Worm (Caenorhabditis elegans) whole organism, late embryonic: ENCODE data around the gene K05F1.8.

Experiments
- C08G9.2 ChIP-seq: sonication (generic microtip); optimal IDR thresholded peaks from 2 replicates; lab custom pipeline; 2016; ENCODE audit warnings: mild to moderate bottlenecking, missing genetic modification characterization, moderate library complexity, missing compliant biosample characterization
- C38D4.7 ChIP-seq: fragments of 200-800 bp; sonication (Bioruptor generic); optimal IDR thresholded peaks from 2 replicates; lab custom pipeline; 2018; ENCODE audit warnings: mild to moderate bottlenecking, missing genetic modification characterization, moderate library complexity, missing compliant biosample characterization
- F13H6.1 ChIP-seq: sonication (generic microtip); optimal IDR thresholded peaks from 2 replicates; lab custom pipeline; 2016; ENCODE audit warnings: missing genetic modification characterization, missing compliant biosample characterization
- K02D7.2 ChIP-seq: sonication (generic microtip); optimal IDR thresholded peaks from 2 replicates; lab custom pipeline; 2017; ENCODE audit warnings: mild to moderate bottlenecking, missing genetic modification characterization, missing compliant biosample characterization
- K09A11.1 ChIP-seq: sonication (generic microtip); optimal IDR thresholded peaks from 2 replicates; lab custom pipeline; 2017; ENCODE audit warnings: antibody characterized with exemption, mild to moderate bottlenecking, missing genetic modification characterization, missing compliant biosample characterization; ENCODE audit not compliant: insufficient read depth
- ceh-14 ChIP-seq: sonication (generic microtip); optimal IDR thresholded peaks from 2 replicates; lab custom pipeline; 2016; ENCODE audit warnings: missing genotype, missing genetic modification characterization, missing compliant biosample characterization
- ceh-18 ChIP-seq: sonication (generic microtip); optimal IDR thresholded peaks from 2 replicates; lab custom pipeline; 2016; ENCODE audit warnings: missing genetic modification characterization, missing compliant biosample characterization
- ceh-2 ChIP-seq: sonication (generic microtip); optimal IDR thresholded peaks from 2 replicates; lab custom pipeline; 2016; ENCODE audit warnings: missing genotype, missing genetic modification characterization, missing compliant biosample characterization
- ceh-24 ChIP-seq: sonication (generic microtip); optimal IDR thresholded peaks from 2 replicates; lab custom pipeline; 2016; ENCODE audit warnings: mild to moderate bottlenecking, missing genetic modification characterization, missing compliant biosample characterization
- ceh-30 ChIP-seq: fragments of 150-350 bp; optimal IDR thresholded peaks from 2 replicates; lab custom pipeline; 2014; ENCODE audit warnings: missing biosample characterization, missing genetic modification characterization
- ceh-34 ChIP-seq: sonication (generic microtip); optimal IDR thresholded peaks from 2 replicates; lab custom pipeline; 2016; ENCODE audit warnings: mild to moderate bottlenecking, missing genetic modification characterization, missing compliant biosample characterization
- ceh-45 ChIP-seq: fragments of 200-800 bp; sonication (Bioruptor generic); IDR thresholded peaks from 2 replicates; pipeline ENCODE4 v1.3.6; 2022; ENCODE audit warnings: missing genetic modification reagents, missing genetic modification characterization, missing compliant biosample characterization
- ceh-9 ChIP-seq: sonication (generic microtip); optimal IDR thresholded peaks from 2 replicates; lab custom pipeline; 2016; ENCODE audit warnings: mild to moderate bottlenecking, missing genetic modification characterization, inconsistent platforms, missing compliant biosample characterization
- che-1 ChIP-seq: sonication (generic microtip); optimal IDR thresholded peaks from 2 replicates; lab custom pipeline; 2016; ENCODE audit warnings: mild to moderate bottlenecking, missing genetic modification characterization, missing compliant biosample characterization
- elt-2 ChIP-seq: sonication (generic microtip); optimal IDR thresholded peaks from 2 replicates; lab custom pipeline; 2016; ENCODE audit warnings: missing genetic modification reagents, missing genetic modification characterization, missing compliant biosample characterization
- elt-4 ChIP-seq: sonication (generic microtip); optimal IDR thresholded peaks from 2 replicates; lab custom pipeline; 2016; ENCODE audit warnings: missing genetic modification characterization, missing compliant biosample characterization
- ets-4 ChIP-seq: sonication (generic microtip); optimal IDR thresholded peaks from 2 replicates; lab custom pipeline; 2016; ENCODE audit warnings: missing genetic modification characterization, missing compliant biosample characterization
- eyg-1 ChIP-seq: sonication (generic microtip); optimal IDR thresholded peaks from 2 replicates; lab custom pipeline; 2016; ENCODE audit warnings: missing genotype, missing genetic modification characterization, missing compliant biosample characterization
- fkh-10 ChIP-seq: fragments of 150-350 bp; optimal IDR thresholded peaks from 2 replicates; lab custom pipeline; 2014; ENCODE audit warnings: missing biosample characterization, missing genetic modification reagents, missing genetic modification characterization
- fkh-6 ChIP-seq: sonication (generic microtip); optimal IDR thresholded peaks from 2 replicates; lab custom pipeline; 2016; ENCODE audit warnings: missing genetic modification characterization, missing compliant biosample characterization
- hlh-13 ChIP-seq: fragments of 200-800 bp; sonication (Bioruptor generic); optimal IDR thresholded peaks from 2 replicates; lab custom pipeline; 2018; ENCODE audit warnings: mild to moderate bottlenecking, missing genetic modification characterization, missing compliant biosample characterization
- hlh-15 ChIP-seq: sonication (generic microtip); optimal IDR thresholded peaks from 2 replicates; lab custom pipeline; 2016; ENCODE audit warnings: missing genetic modification characterization, missing compliant biosample characterization
- hlh-30 ChIP-seq: sonication (generic microtip); optimal IDR thresholded peaks from 2 replicates; lab custom pipeline; 2017; ENCODE audit warnings: antibody characterized with exemption, missing genetic modification characterization, missing compliant biosample characterization; ENCODE audit not compliant: insufficient read depth
- lim-6 ChIP-seq: sonication (generic microtip); optimal IDR thresholded peaks from 2 replicates; lab custom pipeline; 2016; ENCODE audit warnings: missing genetic modification characterization, missing compliant biosample characterization
- lin-11 ChIP-seq: fragments of 200-800 bp; sonication (Bioruptor generic); optimal IDR thresholded peaks from 2 replicates; lab custom pipeline; 2018; ENCODE audit warnings: mild to moderate bottlenecking, missing genetic modification characterization, missing compliant biosample characterization
- madf-2 ChIP-seq: sonication (generic microtip); optimal IDR thresholded peaks from 2 replicates; lab custom pipeline; 2017; ENCODE audit warnings: missing genetic modification characterization, missing compliant biosample characterization
- mec-3 ChIP-seq: sonication (generic microtip); optimal IDR thresholded peaks from 2 replicates; lab custom pipeline; 2016; ENCODE audit warnings: borderline replicate concordance, missing genetic modification characterization, missing compliant biosample characterization
- nfya-1 ChIP-seq: sonication (generic microtip); optimal IDR thresholded peaks from 2 replicates; lab custom pipeline; 2017; ENCODE audit warnings: missing genetic modification characterization, mild to moderate bottlenecking, missing compliant biosample characterization, antibody characterized with exemption, moderate library complexity
- nhr-11 ChIP-seq: fragments of 150-350 bp; optimal IDR thresholded peaks from 2 replicates; lab custom pipeline; 2014; ENCODE audit warnings: missing biosample characterization, missing genetic modification characterization
- odd-2 ChIP-seq: sonication (generic microtip); optimal IDR thresholded peaks from 2 replicates; lab custom pipeline; 2017; ENCODE audit warnings: antibody characterized with exemption, mild to moderate bottlenecking, missing genetic modification characterization, missing compliant biosample characterization
- pag-3 ChIP-seq: sonication (generic microtip); optimal IDR thresholded peaks from 2 replicates; lab custom pipeline; 2016; ENCODE audit warnings: missing compliant biosample characterization, missing genetic modification characterization, borderline replicate concordance
- pat-9 ChIP-seq: fragments of 200-800 bp; sonication (Bioruptor generic); optimal IDR thresholded peaks from 2 replicates; lab custom pipeline; 2018; ENCODE audit warnings: mild to moderate bottlenecking, missing genetic modification characterization, moderate library complexity, missing compliant biosample characterization
- pros-1 ChIP-seq: fragments of 150-350 bp; optimal IDR thresholded peaks from 2 replicates; lab custom pipeline; 2014; ENCODE audit warnings: missing biosample characterization, missing genetic modification reagents, missing genetic modification characterization
- rnt-1 ChIP-seq: sonication (generic microtip); optimal IDR thresholded peaks from 2 replicates; lab custom pipeline; 2016; ENCODE audit warnings: missing genetic modification characterization, missing compliant biosample characterization
- sdc-2 ChIP-seq: sonication (generic microtip); optimal IDR thresholded peaks from 2 replicates; lab custom pipeline; 2016; ENCODE audit warnings: missing genotype, missing genetic modification characterization, missing compliant biosample characterization
- sox-2 ChIP-seq: fragments of 200-800 bp; sonication (Bioruptor generic); IDR thresholded peaks from 2 replicates; pipeline ENCODE4 v1.3.6; 2022; ENCODE audit warnings: missing genetic modification reagents, missing genetic modification characterization, missing compliant biosample characterization
- sox-4 ChIP-seq: sonication (generic microtip); optimal IDR thresholded peaks from 2 replicates; lab custom pipeline; 2017; ENCODE audit warnings: mild to moderate bottlenecking, missing genetic modification characterization, inconsistent platforms, missing compliant biosample characterization
- ttx-3 ChIP-seq: sonication (generic microtip); optimal IDR thresholded peaks from 2 replicates; lab custom pipeline; 2016; ENCODE audit warnings: missing genetic modification reagents, missing genetic modification characterization, missing compliant biosample characterization
- unc-55 ChIP-seq: sonication (generic microtip); optimal IDR thresholded peaks from 2 replicates; lab custom pipeline; 2017; ENCODE audit warnings: missing biosample characterization, missing genetic modification reagents, missing genetic modification characterization

The K05F1.8 gene

DNA sequence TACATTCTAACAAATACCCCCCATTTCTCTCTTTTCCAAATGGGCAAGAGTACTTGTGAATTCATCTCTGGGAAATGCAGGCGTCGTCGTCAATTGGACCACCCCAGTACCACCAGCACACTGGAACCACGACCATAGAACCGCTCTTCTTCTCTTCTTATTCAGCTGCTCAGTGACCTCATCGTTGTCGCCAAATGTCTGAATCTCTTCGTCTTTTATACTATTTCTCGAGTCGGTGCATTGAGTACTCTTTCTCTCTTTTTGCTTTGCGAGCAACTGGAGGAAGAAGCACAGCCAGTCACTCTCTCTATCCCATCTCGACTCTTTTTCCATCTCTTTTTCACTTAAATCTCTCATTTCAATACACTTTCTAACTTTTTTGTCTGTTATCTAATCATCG lies 19.6 kb downstream of the K05F1.8 start (continued):
- no peak for TF ChIP-seq elt-4 (tag; lab: Kevin White, UChicago)
- TF ChIP-seq fkh-6: no peak
- no peak for TF ChIP-seq che-1 (tag; lab: Kevin White, UChicago)
- peak; percentile 33 for TF ChIP-seq nfya-1
- no peak for TF ChIP-seq K02D7.2 (tag; lab: Kevin White, UChicago)
- TF ChIP-seq ceh-24 (tag; lab: Kevin White, UChicago): no peak
- no peak for TF ChIP-seq sox-2 (GFP tag; lab: Robert Waterston, UW)
- peak; percentile 42 for TF ChIP-seq unc-55 (GFP tag; lab: Kevin White, UChicago)
- TF ChIP-seq ttx-3 (tag; lab: Kevin White, UChicago): no peak
- no peak for TF ChIP-seq ets-4
- TF ChIP-seq sdc-2 (tag; lab: Kevin White, UChicago): no peak
- no peak for TF ChIP-seq ceh-2
- no peak for TF ChIP-seq lim-6
- TF ChIP-seq eyg-1 (tag; lab: Kevin White, UChicago): no peak
- no peak for TF ChIP-seq ceh-45
- no peak for TF ChIP-seq C08G9.2
- no peak for TF ChIP-seq odd-2 (tag; lab: Kevin White, UChicago)
- TF ChIP-seq mec-3 (tag; lab: Kevin White, UChicago): no peak
- TF ChIP-seq F13H6.1: no peak
- TF ChIP-seq hlh-15 (tag; lab: Kevin White, UChicago): no peak
- no peak for TF ChIP-seq rnt-1 (tag; lab: Kevin White, UChicago)
- peak; percentile 2 for TF ChIP-seq ceh-14
- TF ChIP-seq pat-9: no peak
- TF ChIP-seq K09A11.1 (tag; lab: Kevin White, UChicago): no peak
- TF ChIP-seq elt-2 (tag; lab: Kevin White, UChicago): no peak
- no peak for TF ChIP-seq ceh-9 (tag; lab: Kevin White, UChicago)
- TF ChIP-seq hlh-30 (tag; lab: Kevin White, UChicago): no peak
- TF ChIP-seq, all 69 proteins: peak for 8

DNA sequence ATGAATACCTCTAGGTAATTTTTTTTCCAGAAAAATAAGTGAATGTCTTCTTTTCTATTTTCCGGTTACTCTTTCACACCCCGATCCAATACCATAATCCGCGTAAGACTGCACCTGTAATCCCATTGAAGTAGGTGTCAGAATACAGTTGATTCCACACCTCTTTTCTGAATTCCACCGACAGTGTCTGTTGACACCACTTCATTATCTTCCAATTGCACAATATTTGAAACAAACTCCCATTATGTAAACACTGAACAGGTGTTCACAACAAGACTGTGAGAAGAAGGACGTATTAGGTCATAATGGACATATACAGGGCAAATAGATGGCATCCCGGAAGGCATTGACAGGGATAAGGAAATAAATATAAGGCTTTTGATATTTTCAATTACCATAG lies 22.1 kb downstream of the K05F1.8 start:
- TF ChIP-seq C38D4.7 (GFP tag; lab: Kevin White, UChicago): no peak
- no peak for TF ChIP-seq C08G9.2
- no peak for TF ChIP-seq ceh-34 (tag; lab: Kevin White, UChicago)
- no peak for TF ChIP-seq sox-4 (tag; lab: Kevin White, UChicago)
- TF ChIP-seq pros-1: no peak
- no peak for TF ChIP-seq ceh-30 (tag; lab: Kevin White, UChicago)
- TF ChIP-seq mec-3 (tag; lab: Kevin White, UChicago): no peak
- no peak for TF ChIP-seq fkh-10
- TF ChIP-seq nhr-11 (tag; lab: Kevin White, UChicago): no peak
- no peak for TF ChIP-seq pag-3 (tag; lab: Kevin White, UChicago)
- no peak for TF ChIP-seq nfya-1
- no peak for TF ChIP-seq hlh-13 (GFP tag; lab: Kevin White, UChicago)

ce11 chrII:5774879-5775278 lies 24.6 kb downstream of the K05F1.8 start:
- TF ChIP-seq ceh-18 (tag; lab: Kevin White, UChicago) (no peak), pat-9 (no peak), madf-2 (tag; lab: Kevin White, UChicago) (no peak), K02D7.2 (tag; lab: Kevin White, UChicago) (no peak), F13H6.1 (no peak), lin-11 (no peak), C38D4.7 (GFP tag; lab: Kevin White, UChicago) (no peak)
